Worm (Caenorhabditis elegans): Measurements from ENCODE around the gene tbc-3.
A peak's percentile ranks its signal among the peaks of the same experiment; 100 is the strongest.

The tbc-3 gene

ce11 chrIV:9898712-9899111 lies at the start of gene tbc-3:
TSS of gene tbc-3 (plus strand) at chrIV:9899012.
- TF ChIP-seq W03F9.2 (tag; optimal IDR thresholded peaks at IDR 0.05) (no peak), dao-5 (tag; optimal IDR thresholded peaks at IDR 0.05) (no peak), him-1 (tag; optimal IDR thresholded peaks at IDR 0.05) (no peak)

- TF ChIP-seq W03F9.2 (tag; optimal IDR thresholded peaks at IDR 0.05) (no peak), him-1 (tag; optimal IDR thresholded peaks at IDR 0.05) (no peak), dao-5 (tag; optimal IDR thresholded peaks at IDR 0.05) (no peak)
These were observed 49.2 kb upstream of the tbc-3 start, which contains the start of gene K07F5.8 for ce11 chrIV:9849624-9850023. TSS of gene K07F5.8 (minus strand) at chrIV:9849724.

ce11 chrIV:9850931-9851330 lies 47.9 kb upstream of the tbc-3 start, which contains the start of gene ssp-10:
TSS of gene ssp-10 (minus strand) at chrIV:9851031.
- TF ChIP-seq him-1 (tag; optimal IDR thresholded peaks at IDR 0.05) (no peak), W03F9.2 (tag; optimal IDR thresholded peaks at IDR 0.05) (no peak), dao-5 (tag; optimal IDR thresholded peaks at IDR 0.05) (no peak)

- TF ChIP-seq him-1 (tag; optimal IDR thresholded peaks at IDR 0.05) = no peak
These were observed 46.6 kb upstream of the tbc-3 start, which contains the start of gene ssq-1 for ce11 chrIV:9852250-9852649. TSS of gene ssq-1 (plus strand) at chrIV:9852550.

- TF ChIP-seq him-1 (tag; optimal IDR thresholded peaks at IDR 0.05) (no peak), W03F9.2 (tag; optimal IDR thresholded peaks at IDR 0.05) (no peak), dao-5 (tag; optimal IDR thresholded peaks at IDR 0.05) (no peak)
These were observed 45.9 kb upstream of the tbc-3 start for ce11 chrIV:9852818-9853466.

ce11 chrIV:9854952-9855351 lies 43.9 kb upstream of the tbc-3 start:
- no peak for TF ChIP-seq dao-5 (tag; optimal IDR thresholded peaks at IDR 0.05)
- no peak for TF ChIP-seq W03F9.2 (tag; optimal IDR thresholded peaks at IDR 0.05)
- no peak for TF ChIP-seq him-1 (tag; optimal IDR thresholded peaks at IDR 0.05)

ce11 chrIV:9855712-9856111 lies 43.1 kb upstream of the tbc-3 start, which contains the start of gene K07F5.12:
TSS of gene K07F5.12 (plus strand) at chrIV:9856012.
- TF ChIP-seq him-1 (tag; optimal IDR thresholded peaks at IDR 0.05) (no peak), dao-5 (tag; optimal IDR thresholded peaks at IDR 0.05) (no peak), W03F9.2 (tag; optimal IDR thresholded peaks at IDR 0.05) (no peak)

ce11 chrIV:9857952-9858488 lies 40.8 kb upstream of the tbc-3 start, which contains the start of gene npp-1:
TSS of gene npp-1 (plus strand) at chrIV:9858488.
- no peak for TF ChIP-seq him-1 (tag; optimal IDR thresholded peaks at IDR 0.05)
- TF ChIP-seq W03F9.2 (tag; optimal IDR thresholded peaks at IDR 0.05) = peak; percentile 75

- no peak for TF ChIP-seq him-1 (tag; optimal IDR thresholded peaks at IDR 0.05)
- no peak for TF ChIP-seq W03F9.2 (tag; optimal IDR thresholded peaks at IDR 0.05)
- no peak for TF ChIP-seq dao-5 (tag; optimal IDR thresholded peaks at IDR 0.05)
These were observed 39.8 kb upstream of the tbc-3 start for ce11 chrIV:9858970-9859369.

- TF ChIP-seq him-1 (tag; optimal IDR thresholded peaks at IDR 0.05) (no peak), dao-5 (tag; optimal IDR thresholded peaks at IDR 0.05) (no peak), W03F9.2 (tag; optimal IDR thresholded peaks at IDR 0.05) (no peak)
These were observed 36.9 kb upstream of the tbc-3 start, which contains the start of gene K07F5.14 for ce11 chrIV:9861921-9862320. TSS of gene K07F5.14 (plus strand) at chrIV:9862221.

ce11 chrIV:9863817-9864216 lies 35.0 kb upstream of the tbc-3 start, which contains the start of gene K07F5.16:
TSS of gene K07F5.16 (plus strand) at chrIV:9864117.
- TF ChIP-seq dao-5 (tag; optimal IDR thresholded peaks at IDR 0.05) = no peak
- TF ChIP-seq him-1 (tag; optimal IDR thresholded peaks at IDR 0.05) = no peak
- TF ChIP-seq W03F9.2 (tag; optimal IDR thresholded peaks at IDR 0.05) = no peak

- TF ChIP-seq him-1 (tag; optimal IDR thresholded peaks at IDR 0.05) (no peak), dao-5 (tag; optimal IDR thresholded peaks at IDR 0.05) (no peak), W03F9.2 (tag; optimal IDR thresholded peaks at IDR 0.05) (no peak)
These were observed 34.0 kb upstream of the tbc-3 start, which contains the start of the genes K07F5.15 and K07F5.22 for ce11 chrIV:9864778-9865177. TSS of gene K07F5.15 (plus strand) at chrIV:9865078. TSS of gene K07F5.22 (plus strand) at chrIV:9865078.

ce11 chrIV:9866865-9867264 lies 31.9 kb upstream of the tbc-3 start:
- TF ChIP-seq W03F9.2 (tag; optimal IDR thresholded peaks at IDR 0.05) (no peak), him-1 (tag; optimal IDR thresholded peaks at IDR 0.05) (no peak), dao-5 (tag; optimal IDR thresholded peaks at IDR 0.05) (no peak)

- TF ChIP-seq dao-5 (tag; optimal IDR thresholded peaks at IDR 0.05) (no peak), W03F9.2 (tag; optimal IDR thresholded peaks at IDR 0.05) (no peak), him-1 (tag; optimal IDR thresholded peaks at IDR 0.05) (no peak)
These were observed 30.9 kb upstream of the tbc-3 start for ce11 chrIV:9867915-9868314.

Measured in whole organism, L4/young adult.